Fruit fly (Drosophila melanogaster) whole organism, wandering third instar larva: ENCODE measurements around the gene Elovl7.

Source experiments
- Abd-B ChIP-seq: fragments of >200 bp; optimal IDR thresholded peaks from 2 replicates; lab custom pipeline; 2017; ENCODE audit warnings: missing biosample characterization, missing genetic modification characterization
- CG32264 ChIP-seq: fragments of 200-800 bp; sonication (Bioruptor generic); optimal IDR thresholded peaks from 2 replicates; lab custom pipeline; 2016; ENCODE audit warnings: missing biosample characterization, missing genetic modification characterization
- CG9705 ChIP-seq: fragments of 200-800 bp; sonication (Bioruptor generic); optimal IDR thresholded peaks from 2 replicates; lab custom pipeline; 2018; ENCODE audit warnings: missing biosample characterization, mild to moderate bottlenecking, missing genetic modification characterization
- CrebA ChIP-seq: fragments of 200-800 bp; sonication (Bioruptor generic); optimal IDR thresholded peaks from 2 replicates; lab custom pipeline; 2016; ENCODE audit warnings: missing biosample characterization, mild to moderate bottlenecking, missing genetic modification characterization, borderline replicate concordance
- Dfd ChIP-seq: fragments of >200 bp; optimal IDR thresholded peaks from 2 replicates; lab custom pipeline; 2017; ENCODE audit warnings: missing biosample characterization, missing genetic modification characterization
- Dif ChIP-seq: fragments of 200-275, 200-300 bp; sonication (Bioruptor generic); optimal IDR thresholded peaks from 2 replicates; lab custom pipeline; 2018; ENCODE audit warnings: missing biosample characterization, missing genetic modification characterization; ENCODE audit not compliant: partially characterized antibody
- GATAd ChIP-seq: sonication (Bioruptor generic); optimal IDR thresholded peaks from 2 replicates; lab custom pipeline; 2016; ENCODE audit warnings: missing biosample characterization, missing genetic modification characterization
- HLH106 ChIP-seq: fragments of 200-800 bp; optimal IDR thresholded peaks from 3 replicates; lab custom pipeline; 2019; ENCODE audit warnings: missing biosample characterization, mild to moderate bottlenecking, missing genetic modification characterization, moderate library complexity
- Hnf4 ChIP-seq: fragments of 200-800 bp; sonication (Bioruptor generic); optimal IDR thresholded peaks from 2 replicates; lab custom pipeline; 2016; ENCODE audit warnings: missing biosample characterization, mild to moderate bottlenecking, missing genetic modification characterization
- Hr78 ChIP-seq: fragments of >200 bp; optimal IDR thresholded peaks from 2 replicates; lab custom pipeline; 2017; ENCODE audit warnings: missing biosample characterization, missing genetic modification characterization
- Hr83 ChIP-seq: fragments of 200-300 bp; sonication (Bioruptor generic); optimal IDR thresholded peaks from 2 replicates; lab custom pipeline; 2016; ENCODE audit warnings: missing biosample characterization, mild to moderate bottlenecking, missing genetic modification characterization, moderate library complexity; ENCODE audit not compliant: poor library complexity, severe bottlenecking
- Jra ChIP-seq: sonication (Bioruptor generic); optimal IDR thresholded peaks from 2 replicates; lab custom pipeline; 2016; ENCODE audit warnings: missing biosample characterization, missing genetic modification characterization
- Mio ChIP-seq: sonication (Bioruptor generic); optimal IDR thresholded peaks from 2 replicates; lab custom pipeline; 2016; ENCODE audit warnings: missing biosample characterization, missing genetic modification characterization
- Myc ChIP-seq: fragments of >200 bp; optimal IDR thresholded peaks from 2 replicates; lab custom pipeline; 2017
- N ChIP-seq: fragments of >200 bp; optimal IDR thresholded peaks from 2 replicates; lab custom pipeline; 2018; ENCODE audit warnings: missing biosample characterization, missing external identifiers, missing genetic modification characterization
- OdsH ChIP-seq: fragments of 200-800 bp; sonication (Bioruptor generic); optimal IDR thresholded peaks from 2 replicates; lab custom pipeline; 2016; ENCODE audit warnings: missing biosample characterization, mild to moderate bottlenecking, missing genetic modification characterization
- Rel ChIP-seq, 2 experiments: fragments of 200-800 bp; sonication (Bioruptor generic) in 1 of 2; optimal IDR thresholded peaks; 2 replicates in 1 of 2; 3 replicates in 1 of 2; lab custom pipeline; 2016 to 2019; ENCODE audit warnings: mild to moderate bottlenecking in 2 of 2, missing biosample characterization in 2 of 2, missing genetic modification characterization in 2 of 2, moderate library complexity in 1 of 2
- Sp1 ChIP-seq: fragments of 200-800 bp; sonication (Bioruptor generic); optimal IDR thresholded peaks from 3 replicates; lab custom pipeline; 2019; ENCODE audit warnings: missing biosample characterization, mild to moderate bottlenecking, missing genetic modification characterization, moderate library complexity
- Vsx2 ChIP-seq: fragments of 200-300, 225-300 bp; sonication (Bioruptor generic); optimal IDR thresholded peaks from 2 replicates; lab custom pipeline; 2018; ENCODE audit warnings: missing biosample characterization, missing genetic modification characterization; ENCODE audit not compliant: partially characterized antibody
- br ChIP-seq: fragments of 200-800 bp; sonication (Bioruptor generic); optimal IDR thresholded peaks from 2 replicates; lab custom pipeline; 2016; ENCODE audit warnings: missing biosample characterization, missing genetic modification characterization
- brk ChIP-seq: fragments of 200-800 bp; sonication (Bioruptor generic); optimal IDR thresholded peaks from 2 replicates; lab custom pipeline; 2016; ENCODE audit warnings: missing biosample characterization, mild to moderate bottlenecking, missing genetic modification characterization
- dl ChIP-seq, 2 experiments: fragments of 175-275, 200-275 bp in 1 of 2; fragments of 200-275 bp in 1 of 2; sonication (Bioruptor generic); optimal IDR thresholded peaks; lab custom pipeline; 2018; ENCODE audit warnings: mild to moderate bottlenecking in 2 of 2, missing biosample characterization in 2 of 2, missing genetic modification characterization in 2 of 2, moderate library complexity in 2 of 2; ENCODE audit not compliant: partially characterized antibody in 2 of 2, insufficient read depth in 1 of 2
- dmrt93B ChIP-seq: fragments of 200-800 bp; sonication (Bioruptor generic); optimal IDR thresholded peaks from 2 replicates; lab custom pipeline; 2018; ENCODE audit warnings: missing biosample characterization, mild to moderate bottlenecking, missing genetic modification characterization
- dsf ChIP-seq: sonication (Bioruptor generic); optimal IDR thresholded peaks from 2 replicates; lab custom pipeline; 2016; ENCODE audit warnings: missing biosample characterization, missing genetic modification characterization, borderline replicate concordance
- ey ChIP-seq: fragments of 200-800 bp; sonication (Bioruptor generic); optimal IDR thresholded peaks from 2 replicates; lab custom pipeline; 2016; ENCODE audit warnings: missing biosample characterization, missing genetic modification characterization
- foxo ChIP-seq, 2 experiments: fragments of 200-800 bp; sonication (Bioruptor generic); optimal IDR thresholded peaks; 2 replicates in 1 of 2; 3 replicates in 1 of 2; lab custom pipeline; 2016 to 2017; ENCODE audit warnings: missing biosample characterization in 2 of 2, missing genetic modification characterization in 2 of 2
- fru ChIP-seq: fragments of 200-800 bp; sonication (Bioruptor generic); optimal IDR thresholded peaks from 3 replicates; lab custom pipeline; 2016; ENCODE audit warnings: missing biosample characterization, mild to moderate bottlenecking, missing genetic modification characterization
- h ChIP-seq: fragments of 200-800 bp; sonication (Bioruptor generic); optimal IDR thresholded peaks from 3 replicates; lab custom pipeline; 2016; ENCODE audit warnings: missing biosample characterization, mild to moderate bottlenecking, missing genetic modification characterization
- jim ChIP-seq: fragments of 175-275, 200-325 bp; sonication (Bioruptor generic); optimal IDR thresholded peaks from 2 replicates; lab custom pipeline; 2016; ENCODE audit warnings: missing biosample characterization, mild to moderate bottlenecking, missing genetic modification characterization
- lola ChIP-seq: fragments of >200 bp; optimal IDR thresholded peaks from 2 replicates; lab custom pipeline; 2017; ENCODE audit warnings: missing biosample characterization, missing genetic modification characterization
- pan ChIP-seq: fragments of >200 bp; optimal IDR thresholded peaks from 2 replicates; lab custom pipeline; 2017
- psq ChIP-seq: fragments of 200-800 bp; sonication (Bioruptor generic); optimal IDR thresholded peaks from 3 replicates; lab custom pipeline; 2017; ENCODE audit warnings: missing biosample characterization, mild to moderate bottlenecking, missing genetic modification characterization, moderate library complexity
- rgr ChIP-seq: fragments of 200-800 bp; sonication (Bioruptor generic); optimal IDR thresholded peaks from 3 replicates; lab custom pipeline; 2016; ENCODE audit warnings: missing biosample characterization, mild to moderate bottlenecking, missing genetic modification characterization
- sage ChIP-seq: fragments of 200-800 bp; sonication (Bioruptor generic); optimal IDR thresholded peaks from 2 replicates; lab custom pipeline; 2016; ENCODE audit warnings: missing biosample characterization, mild to moderate bottlenecking, missing genetic modification characterization
- sv ChIP-seq: fragments of 200-800 bp; sonication (Bioruptor generic); optimal IDR thresholded peaks from 3 replicates; lab custom pipeline; 2016; ENCODE audit warnings: missing biosample characterization, missing genetic modification characterization
- tai ChIP-seq: sonication (Bioruptor generic); optimal IDR thresholded peaks from 2 replicates; lab custom pipeline; 2016; ENCODE audit warnings: missing biosample characterization, missing genetic modification characterization
- usp ChIP-seq: fragments of >200 bp; optimal IDR thresholded peaks from 2 replicates; lab custom pipeline; 2017; ENCODE audit warnings: missing biosample characterization, missing genetic modification characterization
- woc ChIP-seq: sonication (Bioruptor generic); optimal IDR thresholded peaks from 2 replicates; lab custom pipeline; 2016; ENCODE audit warnings: missing biosample characterization, mild to moderate bottlenecking, missing genetic modification characterization

Elovl7 gene

dm6 chr3R:7970640-7971039, 25.0 kb downstream of the Elovl7 start:
- TF ChIP-seq br (GFP tag; lab: Kevin White, UChicago): no peak
- TF ChIP-seq HLH106 (tag; lab: Kevin White, UChicago): no peak
- no peak for TF ChIP-seq dl (GFP tag; optimal IDR thresholded peaks at IDR 0.05; lab: Kevin White, UChicago; ENCODE audit: insufficient read depth in 1 of 2, partially characterized antibody in 2 of 2)
- TF ChIP-seq Vsx2 (GFP tag; lab: Kevin White, UChicago): no peak
- TF ChIP-seq psq (GFP tag; lab: Kevin White, UChicago): no peak
- no peak for TF ChIP-seq OdsH (GFP tag; lab: Kevin White, UChicago)
- no peak for TF ChIP-seq tai (GFP tag; lab: Kevin White, UChicago)
- no peak for TF ChIP-seq woc
- no peak for TF ChIP-seq Hnf4
- TF ChIP-seq ey (GFP tag; lab: Kevin White, UChicago): no peak
- TF ChIP-seq sv (GFP tag; lab: Kevin White, UChicago): no peak
- no peak for TF ChIP-seq Sp1 (GFP tag; lab: Kevin White, UChicago)
- TF ChIP-seq Abd-B (GFP tag; lab: Kevin White, UChicago): no peak
- no peak for TF ChIP-seq CG32264 (GFP tag; lab: Kevin White, UChicago)
- TF ChIP-seq Myc: no peak
- no peak for TF ChIP-seq jim (GFP tag; lab: Kevin White, UChicago)

- TF ChIP-seq sv (GFP tag; lab: Kevin White, UChicago) (no peak), dsf (GFP tag; lab: Kevin White, UChicago) (no peak), N (no peak), h (peak; percentile 58), fru (peak; percentile 62), GATAd (GFP tag; lab: Kevin White, UChicago) (no peak), Dfd (GFP tag; lab: Kevin White, UChicago) (no peak), usp (GFP tag; lab: Kevin White, UChicago) (no peak), brk (GFP tag; lab: Kevin White, UChicago) (no peak), Sp1 (GFP tag; lab: Kevin White, UChicago) (peak; percentile 58), Rel (GFP tag; optimal IDR thresholded peaks at IDR 0.05; lab: Kevin White, UChicago) (no peak), Rel (tag; optimal IDR thresholded peaks at IDR 0.05; lab: Kevin White, UChicago) (no peak), Vsx2 (GFP tag; lab: Kevin White, UChicago) (no peak), Hr83 (GFP tag; lab: Kevin White, UChicago) (no peak), psq (GFP tag; lab: Kevin White, UChicago) (peak; percentile 31), dl (GFP tag; optimal IDR thresholded peaks at IDR 0.05; lab: Kevin White, UChicago; ENCODE audit: insufficient read depth in 1 of 2, partially characterized antibody in 2 of 2) (no peak), tai (GFP tag; lab: Kevin White, UChicago) (no peak), ey (GFP tag; lab: Kevin White, UChicago) (peak; percentile 49), foxo (GFP tag; optimal IDR thresholded peaks at IDR 0.05; lab: Kevin White, UChicago) (peak in 1 of 2 experiments; percentile 62), Abd-B (GFP tag; lab: Kevin White, UChicago) (no peak), OdsH (GFP tag; lab: Kevin White, UChicago) (peak; percentile 44), woc (peak; percentile 3), Mio (GFP tag; lab: Kevin White, UChicago) (no peak), dmrt93B (GFP tag; lab: Kevin White, UChicago) (peak; percentile 32), jim (GFP tag; lab: Kevin White, UChicago) (no peak), rgr (GFP tag; lab: Kevin White, UChicago) (peak; percentile 50), CG9705 (GFP tag; lab: Kevin White, UChicago) (no peak), HLH106 (tag; lab: Kevin White, UChicago) (peak; percentile 68), Dif (GFP tag; lab: Kevin White, UChicago) (no peak), Hr78 (GFP tag; lab: Kevin White, UChicago) (no peak), lola (no peak), pan (lab: Kevin White, UChicago) (no peak), CrebA (GFP tag; lab: Kevin White, UChicago) (no peak), sage (GFP tag; lab: Kevin White, UChicago) (no peak), Myc (no peak), CG32264 (GFP tag; lab: Kevin White, UChicago) (no peak), br (GFP tag; lab: Kevin White, UChicago) (peak; percentile 42), Jra (GFP tag; lab: Kevin White, UChicago) (no peak), Hnf4 (peak; percentile 33)
- TF ChIP-seq, all 38 proteins: peak for 13
These were observed 25.9 kb downstream of the Elovl7 start for dm6 chr3R:7969702-7970175.
